Worm (Caenorhabditis elegans) whole organism, L3 larva: ENCODE data around the gene Y34B4A.2.

Experiments
- ZK546.5 ChIP-seq: sonication (generic microtip); optimal IDR thresholded peaks from 2 replicates; lab custom pipeline; 2017; ENCODE audit warnings: missing biosample characterization, missing genetic modification characterization
- ceh-28 ChIP-seq: fragments of 150-350 bp; optimal IDR thresholded peaks from 2 replicates; lab custom pipeline; 2014; ENCODE audit warnings: missing biosample characterization, missing genetic modification reagents, missing genetic modification characterization
- ceh-82 ChIP-seq: fragments of 150-350 bp; optimal IDR thresholded peaks from 2 replicates; lab custom pipeline; 2014; ENCODE audit warnings: missing biosample characterization, missing genetic modification characterization
- ceh-9 ChIP-seq: sonication (generic microtip); optimal IDR thresholded peaks from 2 replicates; lab custom pipeline; 2018; ENCODE audit warnings: missing biosample characterization, missing genetic modification characterization
- daf-12 ChIP-seq: fragments of 150-350 bp; optimal IDR thresholded peaks from 2 replicates; lab custom pipeline; 2014; ENCODE audit warnings: missing biosample characterization, missing genetic modification reagents, missing genetic modification characterization
- egl-27 ChIP-seq: sonication (generic microtip); optimal IDR thresholded peaks from 4 replicates; lab custom pipeline; 2017; ENCODE audit warnings: missing biosample characterization, missing genetic modification reagents, missing genetic modification characterization
- egl-5 ChIP-seq: fragments of 150-350 bp; optimal IDR thresholded peaks from 2 replicates; lab custom pipeline; 2017; ENCODE audit warnings: missing biosample characterization, missing genetic modification reagents, missing genetic modification characterization, inconsistent platforms
- elt-1 ChIP-seq: fragments of 150-350 bp; optimal IDR thresholded peaks from 2 replicates; lab custom pipeline; 2014; ENCODE audit warnings: missing biosample characterization, missing genetic modification characterization
- elt-2 ChIP-seq: sonication (generic microtip); optimal IDR thresholded peaks from 2 replicates; lab custom pipeline; 2016; ENCODE audit warnings: missing genetic modification reagents, mild to moderate bottlenecking, missing genetic modification characterization, missing compliant biosample characterization
- elt-3 ChIP-seq, 3 experiments: fragments of 150-350 bp in 1 of 3; sonication (generic microtip) in 2 of 3; optimal IDR thresholded peaks; 2 replicates in 2 of 3; 4 replicates in 1 of 3; lab custom pipeline; 2014 to 2017; ENCODE audit warnings: missing biosample characterization in 3 of 3, missing genetic modification characterization in 3 of 3
- fkh-10 ChIP-seq: sonication (generic microtip); optimal IDR thresholded peaks from 2 replicates; lab custom pipeline; 2017; ENCODE audit warnings: missing biosample characterization, missing genetic modification reagents, missing genetic modification characterization
- fkh-2 ChIP-seq: fragments of 150-350 bp; optimal IDR thresholded peaks from 2 replicates; lab custom pipeline; 2014; ENCODE audit warnings: missing biosample characterization, missing genetic modification reagents, missing genetic modification characterization
- fos-1 ChIP-seq: fragments of 150-350 bp; optimal IDR thresholded peaks from 2 replicates; lab custom pipeline; 2014; ENCODE audit warnings: missing biosample characterization, missing genetic modification characterization
- hmg-11 ChIP-seq: sonication (generic microtip); optimal IDR thresholded peaks from 2 replicates; lab custom pipeline; 2016; ENCODE audit warnings: missing genetic modification characterization, missing compliant biosample characterization
- jun-1 ChIP-seq: fragments of 150-350 bp; optimal IDR thresholded peaks from 2 replicates; lab custom pipeline; 2014; ENCODE audit warnings: missing biosample characterization, missing genetic modification reagents, missing genetic modification characterization
- lin-15B ChIP-seq: fragments of 150-350 bp; optimal IDR thresholded peaks from 2 replicates; lab custom pipeline; 2014; ENCODE audit warnings: missing biosample characterization, missing genetic modification characterization
- lin-39 ChIP-seq: fragments of 150-350 bp; optimal IDR thresholded peaks from 2 replicates; lab custom pipeline; 2018; ENCODE audit warnings: missing biosample characterization, missing genetic modification reagents, missing genetic modification characterization
- lsy-12 ChIP-seq: sonication (generic microtip); optimal IDR thresholded peaks from 2 replicates; lab custom pipeline; 2016; ENCODE audit warnings: mild to moderate bottlenecking, missing genetic modification characterization, missing compliant biosample characterization
- mdl-1 ChIP-seq: fragments of 150-350 bp; optimal IDR thresholded peaks from 2 replicates; lab custom pipeline; 2014; ENCODE audit warnings: missing biosample characterization, missing genetic modification characterization
- nfya-1 ChIP-seq: sonication (generic microtip); optimal IDR thresholded peaks from 2 replicates; lab custom pipeline; 2017; ENCODE audit warnings: missing genetic modification characterization, mild to moderate bottlenecking, missing compliant biosample characterization, antibody characterized with exemption, moderate library complexity; ENCODE audit not compliant: insufficient read depth
- nhr-11 ChIP-seq: fragments of 150-350 bp; optimal IDR thresholded peaks from 2 replicates; lab custom pipeline; 2014; ENCODE audit warnings: missing biosample characterization, missing genetic modification characterization
- nhr-12 ChIP-seq: fragments of 150-350 bp; optimal IDR thresholded peaks from 2 replicates; lab custom pipeline; 2014; ENCODE audit warnings: missing biosample characterization, missing genetic modification characterization
- nhr-23 ChIP-seq: fragments of 150-350 bp; optimal IDR thresholded peaks from 2 replicates; lab custom pipeline; 2014; ENCODE audit warnings: missing biosample characterization, missing genetic modification reagents, missing genetic modification characterization
- nhr-237 ChIP-seq: fragments of 150-350 bp; optimal IDR thresholded peaks from 2 replicates; lab custom pipeline; 2014; ENCODE audit warnings: missing biosample characterization, missing genetic modification characterization
- nhr-25 ChIP-seq: sonication (generic microtip); optimal IDR thresholded peaks from 2 replicates; lab custom pipeline; 2017; ENCODE audit warnings: missing biosample characterization, missing genetic modification characterization
- nhr-28 ChIP-seq: fragments of 150-350 bp; optimal IDR thresholded peaks from 2 replicates; lab custom pipeline; 2014; ENCODE audit warnings: missing biosample characterization, missing genetic modification characterization
- nhr-43 ChIP-seq: sonication (generic microtip); optimal IDR thresholded peaks from 2 replicates; lab custom pipeline; 2016; ENCODE audit warnings: mild to moderate bottlenecking, missing genetic modification characterization, missing compliant biosample characterization; ENCODE audit not compliant: poor library complexity, severe bottlenecking
- nhr-77 ChIP-seq: fragments of 150-350 bp; optimal IDR thresholded peaks from 2 replicates; lab custom pipeline; 2014; ENCODE audit warnings: missing biosample characterization, missing genetic modification characterization
- pha-4 ChIP-seq: fragments of 150-350 bp; optimal IDR thresholded peaks from 2 replicates; lab custom pipeline; 2014; ENCODE audit warnings: missing biosample characterization, missing genetic modification reagents, missing genetic modification characterization
- pqm-1 ChIP-seq: fragments of 150-350 bp; optimal IDR thresholded peaks from 2 replicates; lab custom pipeline; 2017; ENCODE audit warnings: missing biosample characterization, missing genetic modification characterization, inconsistent platforms
- skn-1 ChIP-seq: fragments of 150-350 bp; optimal IDR thresholded peaks from 2 replicates; lab custom pipeline; 2014; ENCODE audit warnings: missing biosample characterization, missing genetic modification characterization
- snpc-4 ChIP-seq: fragments of 150-350 bp; optimal IDR thresholded peaks from 2 replicates; lab custom pipeline; 2014; ENCODE audit warnings: missing biosample characterization, missing genetic modification characterization
- tbx-2 ChIP-seq: sonication (generic microtip); optimal IDR thresholded peaks from 2 replicates; lab custom pipeline; 2016; ENCODE audit warnings: mild to moderate bottlenecking, missing genetic modification characterization, missing compliant biosample characterization
- unc-62 ChIP-seq: fragments of 150-350 bp; sonication (generic microtip); optimal IDR thresholded peaks from 4 replicates; lab custom pipeline; 2014; ENCODE audit warnings: missing biosample characterization, missing genetic modification reagents, missing genetic modification characterization
- zag-1 ChIP-seq: fragments of 150-350 bp; optimal IDR thresholded peaks from 2 replicates; lab custom pipeline; 2014; ENCODE audit warnings: missing biosample characterization, missing genetic modification characterization
- ztf-11 ChIP-seq: fragments of 150-350 bp; optimal IDR thresholded peaks from 2 replicates; lab custom pipeline; 2014; ENCODE audit warnings: missing biosample characterization, missing genetic modification characterization
- ztf-4 ChIP-seq: fragments of 150-350 bp; optimal IDR thresholded peaks from 2 replicates; lab custom pipeline; 2014; ENCODE audit warnings: missing biosample characterization, missing genetic modification characterization

The Y34B4A.2 gene

DNA sequence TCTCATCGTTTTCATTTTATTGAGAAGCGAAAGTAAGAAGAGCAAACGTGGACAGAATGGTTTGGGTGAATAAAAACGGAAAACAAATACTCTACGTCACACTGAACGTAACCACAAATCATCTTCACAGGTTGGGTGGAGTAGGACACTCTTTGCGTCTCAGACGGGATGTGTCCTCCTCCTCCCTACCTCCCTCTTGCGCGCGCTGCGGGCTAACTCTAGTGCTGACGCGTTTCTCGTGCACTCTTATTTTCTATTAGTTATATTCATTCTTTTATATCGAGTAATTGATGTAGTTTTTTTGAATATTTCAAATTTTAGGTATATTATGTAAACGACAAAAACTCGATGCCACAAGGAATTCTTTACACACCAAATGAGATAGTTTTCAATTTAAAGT is 35.3 kb upstream of the Y34B4A.2 start, which contains the start of gene Y34B4A.7:
Gene Y34B4A.7, plus strand, starts transcription at position 297 of the 400 bp plus-strand sequence.
- TF ChIP-seq elt-2 (tag; lab: Kevin White, UChicago) (peak; percentile 39), lin-15B (tag; lab: Kevin White, UChicago) (peak; percentile 48), pqm-1 (tag; lab: Kevin White, UChicago) (no peak), ceh-28 (tag; lab: Kevin White, UChicago) (peak; percentile 19), pha-4 (tag; lab: Kevin White, UChicago) (peak; percentile 73), nhr-25 (tag; lab: Kevin White, UChicago) (peak; percentile 76), nhr-77 (tag; lab: Kevin White, UChicago) (no peak), hmg-11 (tag; lab: Kevin White, UChicago) (peak; percentile 37), nhr-11 (tag; lab: Kevin White, UChicago) (peak; percentile 33), nfya-1 (tag; lab: Kevin White, UChicago) (peak; percentile 51), daf-12 (tag; lab: Kevin White, UChicago) (no peak), nhr-43 (tag; lab: Kevin White, UChicago) (peak; percentile 2), lin-39 (peak; percentile 71), tbx-2 (tag; lab: Kevin White, UChicago) (peak; percentile 45), nhr-23 (tag; lab: Kevin White, UChicago) (peak; percentile 72), mdl-1 (no peak), snpc-4 (peak; percentile 80)
- TF ChIP-seq, all 47 proteins: peak for 13

DNA sequence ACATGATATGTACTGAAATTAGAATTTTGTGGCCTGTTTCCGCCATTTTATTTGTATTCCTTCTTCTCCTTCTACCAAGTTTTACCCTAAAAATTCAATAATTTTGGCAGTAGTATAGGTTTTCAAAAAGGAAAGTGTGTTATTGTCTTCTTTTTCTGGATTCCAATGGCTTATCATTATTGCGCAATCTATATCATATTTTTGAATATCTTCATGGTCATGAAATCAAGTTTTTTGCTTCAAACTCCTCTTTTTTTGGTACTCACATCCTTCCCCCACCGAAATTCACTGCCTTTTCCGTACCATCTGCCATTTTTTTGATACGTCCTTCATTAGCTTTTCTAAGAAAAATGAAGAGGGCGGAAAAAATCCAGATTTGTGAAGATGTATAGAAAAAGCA is 30.5 kb upstream of the Y34B4A.2 start:
- TF ChIP-seq ztf-4 (no peak), lsy-12 (tag; lab: Kevin White, UChicago) (no peak)
- TF ChIP-seq, all 47 proteins: peak for 0

DNA sequence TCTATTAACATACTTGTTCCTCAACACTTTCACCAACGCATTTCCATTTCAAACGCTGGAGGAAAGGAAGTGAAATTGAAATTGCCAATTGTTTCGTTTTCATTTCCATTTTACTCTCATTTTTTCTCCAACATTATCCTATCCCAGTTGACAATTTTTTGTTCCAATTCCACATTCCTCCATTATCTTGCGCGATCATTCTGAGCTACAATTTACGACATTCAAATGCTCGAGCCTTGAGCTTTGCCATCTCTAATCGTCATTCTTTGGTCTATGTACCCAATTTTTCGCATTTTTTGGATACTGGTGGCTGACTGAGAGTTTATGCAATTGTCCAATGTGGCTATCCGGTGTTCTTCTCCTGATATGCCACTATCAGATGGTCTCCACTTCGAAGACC is 29.7 kb upstream of the Y34B4A.2 start, which contains the start of gene Y34B4A.10:
Gene Y34B4A.10, plus strand, starts transcription at position 301 of the 400 bp plus-strand sequence.
- TF ChIP-seq ztf-11 (tag; lab: Kevin White, UChicago): no peak
- no peak for TF ChIP-seq fkh-2 (tag; lab: Kevin White, UChicago)
- TF ChIP-seq unc-62: no peak
- no peak for TF ChIP-seq nhr-23 (tag; lab: Kevin White, UChicago)
- TF ChIP-seq skn-1: no peak
- TF ChIP-seq elt-3 (tag; optimal IDR thresholded peaks at IDR 0.05; lab: Kevin White, UChicago): no peak
- TF ChIP-seq jun-1 (tag; lab: Kevin White, UChicago): no peak
- TF ChIP-seq nfya-1 (tag; lab: Kevin White, UChicago): no peak
- no peak for TF ChIP-seq egl-5 (tag; lab: Kevin White, UChicago)
- no peak for TF ChIP-seq elt-2 (tag; lab: Kevin White, UChicago)
- TF ChIP-seq nhr-28 (tag; lab: Kevin White, UChicago): no peak
- no peak for TF ChIP-seq ZK546.5 (tag; lab: Kevin White, UChicago)
- no peak for TF ChIP-seq nhr-237
- no peak for TF ChIP-seq snpc-4
- TF ChIP-seq mdl-1: no peak
- TF ChIP-seq fkh-10 (GFP tag; lab: Kevin White, UChicago): no peak
- TF ChIP-seq tbx-2 (tag; lab: Kevin White, UChicago): no peak
- TF ChIP-seq ceh-82 (tag; lab: Kevin White, UChicago): no peak
- no peak for TF ChIP-seq fos-1 (tag; lab: Kevin White, UChicago)
- no peak for TF ChIP-seq ceh-9 (tag; lab: Kevin White, UChicago)

DNA sequence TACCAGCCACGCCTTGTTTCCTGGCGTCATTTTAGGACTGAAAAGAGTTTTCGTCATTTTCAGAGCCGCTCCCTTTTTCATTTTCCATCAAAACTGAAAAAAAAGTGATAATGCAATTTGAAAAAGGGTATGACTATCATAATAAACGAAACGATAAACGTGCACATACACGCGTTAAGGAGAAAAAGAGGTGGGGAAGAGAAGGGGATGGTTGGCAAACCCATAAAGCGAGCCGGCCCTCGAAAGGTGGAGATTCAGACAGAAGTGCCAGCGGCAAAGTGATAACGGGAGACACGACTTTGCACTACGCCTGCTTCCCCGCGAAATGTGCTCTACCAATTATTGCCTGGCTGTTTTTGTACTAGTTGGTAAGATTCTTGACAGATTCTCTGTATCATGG is 26.5 kb upstream of the Y34B4A.2 start, which contains the start of gene nspg-14:
Gene nspg-14, plus strand, starts transcription at position 250 of the 400 bp plus-strand sequence.
- TF ChIP-seq tbx-2 (tag; lab: Kevin White, UChicago) (no peak), egl-27 (tag; lab: Kevin White, UChicago) (no peak), nhr-12 (no peak), daf-12 (tag; lab: Kevin White, UChicago) (no peak), elt-1 (tag; lab: Kevin White, UChicago) (no peak), nfya-1 (tag; lab: Kevin White, UChicago) (no peak), nhr-237 (no peak), pqm-1 (tag; lab: Kevin White, UChicago) (peak; percentile 72), ceh-28 (tag; lab: Kevin White, UChicago) (no peak), zag-1 (tag; lab: Kevin White, UChicago) (no peak), mdl-1 (no peak), unc-62 (no peak), elt-2 (tag; lab: Kevin White, UChicago) (peak; percentile 84), pha-4 (tag; lab: Kevin White, UChicago) (peak; percentile 32), ztf-11 (tag; lab: Kevin White, UChicago) (no peak), nhr-23 (tag; lab: Kevin White, UChicago) (no peak)
